Fruit fly (Drosophila melanogaster) whole organism, wandering third instar larva: ENCODE data around the gene Lcp65Ag2.

Source experiments
- Abd-B ChIP-seq: fragments of >200 bp; optimal IDR thresholded peaks from 2 replicates; lab custom pipeline; 2017; ENCODE audit warnings: missing biosample characterization, missing genetic modification characterization
- CG32264 ChIP-seq: fragments of 200-800 bp; sonication (Bioruptor generic); optimal IDR thresholded peaks from 2 replicates; lab custom pipeline; 2016; ENCODE audit warnings: missing biosample characterization, missing genetic modification characterization
- CG9705 ChIP-seq: fragments of 200-800 bp; sonication (Bioruptor generic); optimal IDR thresholded peaks from 2 replicates; lab custom pipeline; 2018; ENCODE audit warnings: missing biosample characterization, mild to moderate bottlenecking, missing genetic modification characterization
- CrebA ChIP-seq: fragments of 200-800 bp; sonication (Bioruptor generic); optimal IDR thresholded peaks from 2 replicates; lab custom pipeline; 2016; ENCODE audit warnings: missing biosample characterization, mild to moderate bottlenecking, missing genetic modification characterization, borderline replicate concordance
- Dfd ChIP-seq: fragments of >200 bp; optimal IDR thresholded peaks from 2 replicates; lab custom pipeline; 2017; ENCODE audit warnings: missing biosample characterization, missing genetic modification characterization
- Dif ChIP-seq: fragments of 200-275, 200-300 bp; sonication (Bioruptor generic); optimal IDR thresholded peaks from 2 replicates; lab custom pipeline; 2018; ENCODE audit warnings: missing biosample characterization, missing genetic modification characterization; ENCODE audit not compliant: partially characterized antibody
- GATAd ChIP-seq: sonication (Bioruptor generic); optimal IDR thresholded peaks from 2 replicates; lab custom pipeline; 2016; ENCODE audit warnings: missing biosample characterization, missing genetic modification characterization
- HLH106 ChIP-seq: fragments of 200-800 bp; optimal IDR thresholded peaks from 3 replicates; lab custom pipeline; 2019; ENCODE audit warnings: missing biosample characterization, mild to moderate bottlenecking, missing genetic modification characterization, moderate library complexity
- Hnf4 ChIP-seq: fragments of 200-800 bp; sonication (Bioruptor generic); optimal IDR thresholded peaks from 2 replicates; lab custom pipeline; 2016; ENCODE audit warnings: missing biosample characterization, mild to moderate bottlenecking, missing genetic modification characterization
- Hr78 ChIP-seq: fragments of >200 bp; optimal IDR thresholded peaks from 2 replicates; lab custom pipeline; 2017; ENCODE audit warnings: missing biosample characterization, missing genetic modification characterization
- Hr83 ChIP-seq: fragments of 200-300 bp; sonication (Bioruptor generic); optimal IDR thresholded peaks from 2 replicates; lab custom pipeline; 2016; ENCODE audit warnings: missing biosample characterization, mild to moderate bottlenecking, missing genetic modification characterization, moderate library complexity; ENCODE audit not compliant: poor library complexity, severe bottlenecking
- Jra ChIP-seq: sonication (Bioruptor generic); optimal IDR thresholded peaks from 2 replicates; lab custom pipeline; 2016; ENCODE audit warnings: missing biosample characterization, missing genetic modification characterization
- Mio ChIP-seq: sonication (Bioruptor generic); optimal IDR thresholded peaks from 2 replicates; lab custom pipeline; 2016; ENCODE audit warnings: missing biosample characterization, missing genetic modification characterization
- Myc ChIP-seq: fragments of >200 bp; optimal IDR thresholded peaks from 2 replicates; lab custom pipeline; 2017
- N ChIP-seq: fragments of >200 bp; optimal IDR thresholded peaks from 2 replicates; lab custom pipeline; 2018; ENCODE audit warnings: missing biosample characterization, missing external identifiers, missing genetic modification characterization
- OdsH ChIP-seq: fragments of 200-800 bp; sonication (Bioruptor generic); optimal IDR thresholded peaks from 2 replicates; lab custom pipeline; 2016; ENCODE audit warnings: missing biosample characterization, mild to moderate bottlenecking, missing genetic modification characterization
- Rel ChIP-seq, 2 experiments: fragments of 200-800 bp; sonication (Bioruptor generic) in 1 of 2; optimal IDR thresholded peaks; 2 replicates in 1 of 2; 3 replicates in 1 of 2; lab custom pipeline; 2016 to 2019; ENCODE audit warnings: mild to moderate bottlenecking in 2 of 2, missing biosample characterization in 2 of 2, missing genetic modification characterization in 2 of 2, moderate library complexity in 1 of 2
- Sp1 ChIP-seq: fragments of 200-800 bp; sonication (Bioruptor generic); optimal IDR thresholded peaks from 3 replicates; lab custom pipeline; 2019; ENCODE audit warnings: missing biosample characterization, mild to moderate bottlenecking, missing genetic modification characterization, moderate library complexity
- Vsx2 ChIP-seq: fragments of 200-300, 225-300 bp; sonication (Bioruptor generic); optimal IDR thresholded peaks from 2 replicates; lab custom pipeline; 2018; ENCODE audit warnings: missing biosample characterization, missing genetic modification characterization; ENCODE audit not compliant: partially characterized antibody
- br ChIP-seq: fragments of 200-800 bp; sonication (Bioruptor generic); optimal IDR thresholded peaks from 2 replicates; lab custom pipeline; 2016; ENCODE audit warnings: missing biosample characterization, missing genetic modification characterization
- brk ChIP-seq: fragments of 200-800 bp; sonication (Bioruptor generic); optimal IDR thresholded peaks from 2 replicates; lab custom pipeline; 2016; ENCODE audit warnings: missing biosample characterization, mild to moderate bottlenecking, missing genetic modification characterization
- dl ChIP-seq, 2 experiments: fragments of 175-275, 200-275 bp in 1 of 2; fragments of 200-275 bp in 1 of 2; sonication (Bioruptor generic); optimal IDR thresholded peaks; lab custom pipeline; 2018; ENCODE audit warnings: mild to moderate bottlenecking in 2 of 2, missing biosample characterization in 2 of 2, missing genetic modification characterization in 2 of 2, moderate library complexity in 2 of 2; ENCODE audit not compliant: partially characterized antibody in 2 of 2, insufficient read depth in 1 of 2
- dmrt93B ChIP-seq: fragments of 200-800 bp; sonication (Bioruptor generic); optimal IDR thresholded peaks from 2 replicates; lab custom pipeline; 2018; ENCODE audit warnings: missing biosample characterization, mild to moderate bottlenecking, missing genetic modification characterization
- dsf ChIP-seq: sonication (Bioruptor generic); optimal IDR thresholded peaks from 2 replicates; lab custom pipeline; 2016; ENCODE audit warnings: missing biosample characterization, missing genetic modification characterization, borderline replicate concordance
- ey ChIP-seq: fragments of 200-800 bp; sonication (Bioruptor generic); optimal IDR thresholded peaks from 2 replicates; lab custom pipeline; 2016; ENCODE audit warnings: missing biosample characterization, missing genetic modification characterization
- foxo ChIP-seq, 2 experiments: fragments of 200-800 bp; sonication (Bioruptor generic); optimal IDR thresholded peaks; 2 replicates in 1 of 2; 3 replicates in 1 of 2; lab custom pipeline; 2016 to 2017; ENCODE audit warnings: missing biosample characterization in 2 of 2, missing genetic modification characterization in 2 of 2
- fru ChIP-seq: fragments of 200-800 bp; sonication (Bioruptor generic); optimal IDR thresholded peaks from 3 replicates; lab custom pipeline; 2016; ENCODE audit warnings: missing biosample characterization, mild to moderate bottlenecking, missing genetic modification characterization
- h ChIP-seq: fragments of 200-800 bp; sonication (Bioruptor generic); optimal IDR thresholded peaks from 3 replicates; lab custom pipeline; 2016; ENCODE audit warnings: missing biosample characterization, mild to moderate bottlenecking, missing genetic modification characterization
- jim ChIP-seq: fragments of 175-275, 200-325 bp; sonication (Bioruptor generic); optimal IDR thresholded peaks from 2 replicates; lab custom pipeline; 2016; ENCODE audit warnings: missing biosample characterization, mild to moderate bottlenecking, missing genetic modification characterization
- lola ChIP-seq: fragments of >200 bp; optimal IDR thresholded peaks from 2 replicates; lab custom pipeline; 2017; ENCODE audit warnings: missing biosample characterization, missing genetic modification characterization
- pan ChIP-seq: fragments of >200 bp; optimal IDR thresholded peaks from 2 replicates; lab custom pipeline; 2017
- psq ChIP-seq: fragments of 200-800 bp; sonication (Bioruptor generic); optimal IDR thresholded peaks from 3 replicates; lab custom pipeline; 2017; ENCODE audit warnings: missing biosample characterization, mild to moderate bottlenecking, missing genetic modification characterization, moderate library complexity
- rgr ChIP-seq: fragments of 200-800 bp; sonication (Bioruptor generic); optimal IDR thresholded peaks from 3 replicates; lab custom pipeline; 2016; ENCODE audit warnings: missing biosample characterization, mild to moderate bottlenecking, missing genetic modification characterization
- sage ChIP-seq: fragments of 200-800 bp; sonication (Bioruptor generic); optimal IDR thresholded peaks from 2 replicates; lab custom pipeline; 2016; ENCODE audit warnings: missing biosample characterization, mild to moderate bottlenecking, missing genetic modification characterization
- sv ChIP-seq: fragments of 200-800 bp; sonication (Bioruptor generic); optimal IDR thresholded peaks from 3 replicates; lab custom pipeline; 2016; ENCODE audit warnings: missing biosample characterization, missing genetic modification characterization
- tai ChIP-seq: sonication (Bioruptor generic); optimal IDR thresholded peaks from 2 replicates; lab custom pipeline; 2016; ENCODE audit warnings: missing biosample characterization, missing genetic modification characterization
- usp ChIP-seq: fragments of >200 bp; optimal IDR thresholded peaks from 2 replicates; lab custom pipeline; 2017; ENCODE audit warnings: missing biosample characterization, missing genetic modification characterization
- woc ChIP-seq: sonication (Bioruptor generic); optimal IDR thresholded peaks from 2 replicates; lab custom pipeline; 2016; ENCODE audit warnings: missing biosample characterization, mild to moderate bottlenecking, missing genetic modification characterization

Lcp65Ag2 gene

dm6 chr3L:6133546-6133945, at the start of gene Lcp65Ag2:
TSS of gene Lcp65Ag2 (minus strand) at chr3L:6133593.
- no peak for TF ChIP-seq Mio (GFP tag; lab: Kevin White, UChicago)
- no peak for TF ChIP-seq lola (GFP tag; lab: Kevin White, UChicago)
- TF ChIP-seq sv (GFP tag; lab: Kevin White, UChicago): no peak
- no peak for TF ChIP-seq jim (GFP tag; lab: Kevin White, UChicago)
- no peak for TF ChIP-seq Myc (lab: Kevin White, UChicago)
- TF ChIP-seq Abd-B (GFP tag; lab: Kevin White, UChicago): no peak
- TF ChIP-seq sage (GFP tag; lab: Kevin White, UChicago): no peak
- no peak for TF ChIP-seq Hr83 (GFP tag; lab: Kevin White, UChicago)
- no peak for TF ChIP-seq Hr78 (GFP tag; lab: Kevin White, UChicago)
- TF ChIP-seq Jra (GFP tag; lab: Kevin White, UChicago): no peak
- TF ChIP-seq rgr (GFP tag; lab: Kevin White, UChicago): no peak
- TF ChIP-seq h (GFP tag; lab: Kevin White, UChicago): no peak
- TF ChIP-seq Dfd: no peak
- no peak for TF ChIP-seq tai (GFP tag; lab: Kevin White, UChicago)
- no peak for TF ChIP-seq foxo (GFP tag; optimal IDR thresholded peaks at IDR 0.05; lab: Kevin White, UChicago)
- TF ChIP-seq HLH106 (tag; lab: Kevin White, UChicago): no peak
- no peak for TF ChIP-seq br (GFP tag; lab: Kevin White, UChicago)

- TF ChIP-seq CG9705 (GFP tag; lab: Kevin White, UChicago): peak; percentile 78
- TF ChIP-seq Sp1 (GFP tag; lab: Kevin White, UChicago): no peak
- no peak for TF ChIP-seq Dif (GFP tag; lab: Kevin White, UChicago)
- no peak for TF ChIP-seq CrebA
- no peak for TF ChIP-seq usp
- no peak for TF ChIP-seq Jra (GFP tag; lab: Kevin White, UChicago)
- TF ChIP-seq Hr78 (GFP tag; lab: Kevin White, UChicago): no peak
- TF ChIP-seq GATAd (GFP tag; lab: Kevin White, UChicago): peak; percentile 43
- peak; percentile 70 for TF ChIP-seq sv (GFP tag; lab: Kevin White, UChicago)
- peak; percentile 99 for TF ChIP-seq Myc (lab: Kevin White, UChicago)
- peak; percentile 94 for TF ChIP-seq woc (GFP tag; lab: Kevin White, UChicago)
- TF ChIP-seq brk (GFP tag; lab: Kevin White, UChicago): no peak
- no peak for TF ChIP-seq Abd-B (GFP tag; lab: Kevin White, UChicago)
- TF ChIP-seq Rel (GFP tag; optimal IDR thresholded peaks at IDR 0.05; lab: Kevin White, UChicago): no peak
- TF ChIP-seq Rel (tag; optimal IDR thresholded peaks at IDR 0.05; lab: Kevin White, UChicago): no peak
- peak; percentile 67 for TF ChIP-seq OdsH
- TF ChIP-seq Vsx2 (GFP tag; lab: Kevin White, UChicago): no peak
- TF ChIP-seq dsf (GFP tag; lab: Kevin White, UChicago): no peak
- TF ChIP-seq h (GFP tag; lab: Kevin White, UChicago): no peak
- TF ChIP-seq rgr (GFP tag; lab: Kevin White, UChicago): no peak
- peak; percentile 64 for TF ChIP-seq psq (GFP tag; lab: Kevin White, UChicago)
- no peak for TF ChIP-seq Dfd
- peak; percentile 69 for TF ChIP-seq ey
- TF ChIP-seq foxo (GFP tag; optimal IDR thresholded peaks at IDR 0.05; lab: Kevin White, UChicago): peak in 1 of 2 experiments; percentile 80
- TF ChIP-seq HLH106 (tag; lab: Kevin White, UChicago): peak; percentile 86
- TF ChIP-seq dl (GFP tag; optimal IDR thresholded peaks at IDR 0.05; lab: Kevin White, UChicago; ENCODE audit: insufficient read depth in 1 of 2, partially characterized antibody in 2 of 2): no peak
- no peak for TF ChIP-seq fru
- TF ChIP-seq dmrt93B (GFP tag; lab: Kevin White, UChicago): no peak
- TF ChIP-seq lola (GFP tag; lab: Kevin White, UChicago): no peak
- no peak for TF ChIP-seq N (GFP tag; lab: Kevin White, UChicago)
- no peak for TF ChIP-seq pan (lab: Kevin White, UChicago)
- TF ChIP-seq br (GFP tag; lab: Kevin White, UChicago): no peak
- no peak for TF ChIP-seq Hr83 (GFP tag; lab: Kevin White, UChicago)
- TF ChIP-seq tai (GFP tag; lab: Kevin White, UChicago): no peak
- TF ChIP-seq Mio (GFP tag; lab: Kevin White, UChicago): no peak
- no peak for TF ChIP-seq CG32264 (GFP tag; lab: Kevin White, UChicago)
- no peak for TF ChIP-seq sage (GFP tag; lab: Kevin White, UChicago)
- TF ChIP-seq Hnf4 (GFP tag; lab: Kevin White, UChicago): no peak
- TF ChIP-seq jim (GFP tag; lab: Kevin White, UChicago): no peak
Observed at dm6 chr3L:6181776-6182175, 48.4 kb upstream of the Lcp65Ag2 start, which contains the start of gene CG10274. TSS of gene CG10274 (minus strand) at chr3L:6181829.
